Fruit fly (Drosophila melanogaster) whole organism, embryonic: ENCODE data around the gene GCS2beta.
A peak's percentile ranks its signal among the peaks of the same experiment; 100 is the strongest.

Experiments
- Ada2b ChIP-seq: fragments of 200-800 bp; sonication (Bioruptor generic); IDR thresholded peaks from 2 replicates; pipeline ENCODE4 v1.3.6; 2022; ENCODE audit warnings: missing biosample characterization, missing genetic modification characterization
- Blimp-1 ChIP-seq: fragments of 200-800 bp; sonication (Bioruptor generic); optimal IDR thresholded peaks from 3 replicates; lab custom pipeline; 2018; ENCODE audit warnings: missing biosample characterization, missing genetic modification characterization, mild to moderate bottlenecking, moderate library complexity, missing genetic modification reagents
- Bteb2 ChIP-seq: fragments of 200-800 bp; sonication (Bioruptor generic); optimal IDR thresholded peaks from 2 replicates; lab custom pipeline; 2016; ENCODE audit warnings: missing biosample characterization, missing genetic modification characterization
- CG10147 ChIP-seq: fragments of 200-800 bp; sonication (Bioruptor generic); optimal IDR thresholded peaks from 2 replicates; lab custom pipeline; 2019; ENCODE audit warnings: missing biosample characterization, mild to moderate bottlenecking, missing genetic modification characterization, moderate library complexity
- CG10209 ChIP-seq: fragments of 200-800 bp; sonication (Bioruptor generic); optimal IDR thresholded peaks from 3 replicates; lab custom pipeline; 2017; ENCODE audit warnings: missing biosample characterization, mild to moderate bottlenecking, missing genetic modification characterization, missing genetic modification reagents
- CG10267 ChIP-seq: fragments of 200-800 bp; sonication (Bioruptor generic); optimal IDR thresholded peaks from 2 replicates; lab custom pipeline; 2018; ENCODE audit warnings: missing biosample characterization, mild to moderate bottlenecking, missing genetic modification characterization, moderate library complexity
- CG11695 ChIP-seq: fragments of 200-800 bp; sonication (Bioruptor generic); IDR thresholded peaks from 3 replicates; pipeline ENCODE4 v1.3.6; 2022; ENCODE audit warnings: missing biosample characterization, missing genetic modification characterization
- CG11723 ChIP-seq: fragments of 200-800 bp; sonication (Bioruptor generic); optimal IDR thresholded peaks from 2 replicates; lab custom pipeline; 2017; ENCODE audit warnings: missing biosample characterization, mild to moderate bottlenecking, missing genetic modification characterization
- CG12942 ChIP-seq: fragments of 200-800 bp; sonication (Bioruptor generic); optimal IDR thresholded peaks from 3 replicates; lab custom pipeline; 2016; ENCODE audit warnings: missing biosample characterization, missing genetic modification characterization
- CG14050 ChIP-seq: fragments of 200-800 bp; sonication (Bioruptor generic); IDR thresholded peaks from 3 replicates; pipeline ENCODE4 v1.3.6; 2022; ENCODE audit warnings: missing biosample characterization, missing genetic modification characterization
- CG14441 ChIP-seq: fragments of 200-800 bp; sonication (Bioruptor generic); IDR thresholded peaks from 2 replicates; pipeline ENCODE4 v1.3.6; 2022; ENCODE audit warnings: missing biosample characterization, missing genetic modification characterization
- CG15269 ChIP-seq: fragments of 200-800 bp; sonication (Bioruptor generic); optimal IDR thresholded peaks from 2 replicates; lab custom pipeline; 2018; ENCODE audit warnings: missing biosample characterization, mild to moderate bottlenecking, missing genetic modification characterization, moderate library complexity
- CG17359 ChIP-seq: fragments of 200-800 bp; sonication (Bioruptor generic); optimal IDR thresholded peaks from 3 replicates; lab custom pipeline; 2018; ENCODE audit warnings: missing biosample characterization, mild to moderate bottlenecking, missing genetic modification characterization, moderate library complexity
- CG17361 ChIP-seq: fragments of 200-800 bp; sonication (Bioruptor generic); IDR thresholded peaks from 3 replicates; pipeline ENCODE4 v1.3.6; 2022; ENCODE audit warnings: missing biosample characterization, missing genetic modification characterization
- CG18619 ChIP-seq: fragments of 200-800 bp; sonication (Bioruptor generic); optimal IDR thresholded peaks from 3 replicates; lab custom pipeline; 2017; ENCODE audit warnings: missing biosample characterization, mild to moderate bottlenecking, missing genetic modification characterization
- CG31365 ChIP-seq: fragments of 200-800 bp; sonication (Bioruptor generic); optimal IDR thresholded peaks from 2 replicates; lab custom pipeline; 2018; ENCODE audit warnings: missing biosample characterization, mild to moderate bottlenecking, missing genetic modification characterization
- CG3163 ChIP-seq: fragments of 200-800 bp; sonication (Bioruptor generic); optimal IDR thresholded peaks from 3 replicates; lab custom pipeline; 2016; ENCODE audit warnings: missing biosample characterization, missing genetic modification characterization
- CG33213 ChIP-seq: fragments of 200-800 bp; sonication (Bioruptor generic); optimal IDR thresholded peaks from 3 replicates; lab custom pipeline; 2016; ENCODE audit warnings: missing biosample characterization, missing genetic modification characterization
- CG42726 ChIP-seq: fragments of 200-800 bp; sonication (Bioruptor generic); IDR thresholded peaks from 2 replicates; pipeline ENCODE4 v1.3.6; 2022; ENCODE audit warnings: missing biosample characterization, missing genetic modification characterization; ENCODE audit not compliant: partially characterized antibody
- CG6683 ChIP-seq: fragments of 200-800 bp; sonication (Bioruptor generic); optimal IDR thresholded peaks from 2 replicates; lab custom pipeline; 2017; ENCODE audit warnings: missing biosample characterization, mild to moderate bottlenecking, missing genetic modification characterization, missing genetic modification reagents
- CG7963 ChIP-seq: fragments of 200-800 bp; sonication (Bioruptor generic); IDR thresholded peaks from 3 replicates; pipeline ENCODE4 v1.3.6; 2022; ENCODE audit warnings: missing biosample characterization, missing genetic modification characterization; ENCODE audit not compliant: partially characterized antibody
- CG8478 ChIP-seq: fragments of >200 bp; optimal IDR thresholded peaks from 2 replicates; lab custom pipeline; 2018
- Dek ChIP-seq: fragments of 200-800 bp; sonication (Bioruptor generic); optimal IDR thresholded peaks from 3 replicates; lab custom pipeline; 2019; ENCODE audit warnings: missing biosample characterization, mild to moderate bottlenecking, missing genetic modification characterization, moderate library complexity
- Elba2 ChIP-seq: fragments of 200-800 bp; sonication (Bioruptor generic); optimal IDR thresholded peaks from 3 replicates; lab custom pipeline; 2016; ENCODE audit warnings: missing biosample characterization, missing genetic modification characterization
- Fer1 ChIP-seq: fragments of 200-800 bp; sonication (Bioruptor generic); optimal IDR thresholded peaks from 2 replicates; lab custom pipeline; 2017; ENCODE audit warnings: missing biosample characterization, mild to moderate bottlenecking, missing genetic modification characterization
- Gug ChIP-seq: fragments of 200-800 bp; sonication (Bioruptor generic); IDR thresholded peaks from 4 replicates; pipeline ENCODE4 v1.3.6; 2022; ENCODE audit warnings: missing biosample characterization, missing genetic modification characterization
- H2.0 ChIP-seq: fragments of 200-800 bp; sonication (Bioruptor generic); IDR thresholded peaks from 2 replicates; pipeline ENCODE4 v1.3.6; 2022; ENCODE audit warnings: missing biosample characterization, missing genetic modification characterization
- HmgD ChIP-seq: fragments of 200-800 bp; sonication (Bioruptor generic); optimal IDR thresholded peaks from 3 replicates; lab custom pipeline; 2016; ENCODE audit warnings: missing biosample characterization, missing genetic modification characterization
- Jarid2 ChIP-seq: fragments of 200-800 bp; sonication (Bioruptor generic); optimal IDR thresholded peaks from 3 replicates; lab custom pipeline; 2017; ENCODE audit warnings: mild to moderate bottlenecking, missing biosample characterization, missing genetic modification reagents, missing genetic modification characterization
- Poxn ChIP-seq: fragments of 200-800 bp; sonication (Bioruptor generic); IDR thresholded peaks from 2 replicates; pipeline ENCODE4 v1.3.6; 2022; ENCODE audit warnings: missing biosample characterization, missing genetic modification characterization
- abd-A ChIP-seq: fragments of 200-800 bp; sonication (Bioruptor generic); optimal IDR thresholded peaks from 3 replicates; lab custom pipeline; 2019; ENCODE audit warnings: missing biosample characterization, mild to moderate bottlenecking, missing genetic modification characterization, moderate library complexity
- ac ChIP-seq: fragments of 200-800 bp; sonication (Bioruptor generic); optimal IDR thresholded peaks from 3 replicates; lab custom pipeline; 2017; ENCODE audit warnings: missing biosample characterization, mild to moderate bottlenecking, missing genetic modification characterization
- btn ChIP-seq: fragments of 200-800 bp; sonication (Bioruptor generic); optimal IDR thresholded peaks from 2 replicates; lab custom pipeline; 2016; ENCODE audit warnings: missing biosample characterization, missing genetic modification characterization
- crp ChIP-seq, 2 experiments: fragments of 200-800 bp; sonication (Bioruptor generic); optimal IDR thresholded peaks; 2 replicates in 1 of 2; 3 replicates in 1 of 2; lab custom pipeline; 2017; ENCODE audit warnings: missing biosample characterization in 2 of 2, missing genetic modification characterization in 2 of 2, mild to moderate bottlenecking in 1 of 2, moderate library complexity in 1 of 2
- en ChIP-seq: fragments of 200-800 bp; sonication (Bioruptor generic); optimal IDR thresholded peaks from 2 replicates; lab custom pipeline; 2016; ENCODE audit warnings: missing biosample characterization, missing genetic modification characterization
- fd3F ChIP-seq: fragments of 200-800 bp; sonication (Bioruptor generic); optimal IDR thresholded peaks from 2 replicates; lab custom pipeline; 2018; ENCODE audit warnings: missing biosample characterization, mild to moderate bottlenecking, missing genetic modification characterization, moderate library complexity
- gcm2 ChIP-seq: fragments of 200-800 bp; sonication (Bioruptor generic); optimal IDR thresholded peaks from 2 replicates; lab custom pipeline; 2016; ENCODE audit warnings: missing biosample characterization, missing genetic modification characterization
- ind ChIP-seq: fragments of 200-800 bp; sonication (Bioruptor generic); optimal IDR thresholded peaks from 3 replicates; lab custom pipeline; 2016; ENCODE audit warnings: missing biosample characterization, missing genetic modification characterization
- kni ChIP-seq: fragments of 200-800 bp; sonication (Bioruptor generic); optimal IDR thresholded peaks from 3 replicates; lab custom pipeline; 2017; ENCODE audit warnings: mild to moderate bottlenecking, missing biosample characterization, missing genetic modification reagents, missing genetic modification characterization
- lab ChIP-seq: fragments of 200-800 bp; sonication (Bioruptor generic); optimal IDR thresholded peaks from 3 replicates; lab custom pipeline; 2017; ENCODE audit warnings: missing biosample characterization, missing genetic modification characterization, mild to moderate bottlenecking, moderate library complexity, missing genetic modification reagents
- lov ChIP-seq, 2 experiments: fragments of 200-800 bp in 1 of 2; fragments of >200 bp in 1 of 2; sonication (Bioruptor generic) in 1 of 2; IDR thresholded peaks in 1 of 2; optimal IDR thresholded peaks in 1 of 2; 2 replicates in 1 of 2; 3 replicates in 1 of 2; pipeline versions ENCODE4 v1.3.6 to Lab custom; 2017 to 2022; ENCODE audit warnings: missing biosample characterization in 1 of 2, missing genetic modification characterization in 1 of 2
- maf-S ChIP-seq: fragments of 200-800 bp; sonication (Bioruptor generic); optimal IDR thresholded peaks from 2 replicates; lab custom pipeline; 2016; ENCODE audit warnings: missing biosample characterization, missing genetic modification characterization
- pan ChIP-seq, 4 experiments: fragments of >200 bp in 3 of 4; fragments of 200-800 bp in 1 of 4; sonication (Bioruptor generic) in 1 of 4; optimal IDR thresholded peaks in 3 of 4; IDR thresholded peaks in 1 of 4; 2 replicates each; pipeline versions ENCODE4 v1.3.6 to Lab custom; 2017 to 2022; ENCODE audit warnings: missing biosample characterization in 2 of 4, missing genetic modification characterization in 2 of 4, mixed read lengths in 1 of 4
- scrt ChIP-seq: fragments of 200-800 bp; sonication (Bioruptor generic); optimal IDR thresholded peaks from 2 replicates; lab custom pipeline; 2018; ENCODE audit warnings: missing biosample characterization, mild to moderate bottlenecking, missing genetic modification characterization, moderate library complexity
- sens ChIP-seq: fragments of 200-800 bp; sonication (Bioruptor generic); peaks from one replicate; lab custom pipeline; 2016; ENCODE audit warnings: missing biosample characterization, missing genetic modification characterization
- shn ChIP-seq: fragments of 200-800 bp; sonication (Bioruptor generic); optimal IDR thresholded peaks from 3 replicates; lab custom pipeline; 2016; ENCODE audit warnings: missing biosample characterization, missing genetic modification characterization
- zen2 ChIP-seq: fragments of 200-800 bp; sonication (Bioruptor generic); IDR thresholded peaks from 3 replicates; pipeline ENCODE4 v1.3.6; 2022; ENCODE audit warnings: missing biosample characterization, missing genetic modification characterization; ENCODE audit not compliant: partially characterized antibody

Gene GCS2beta

dm6 chr2L:17450505-17451415 lies 33.3 kb downstream of the GCS2beta start (continued):
- no peak for TF ChIP-seq Jarid2 (GFP tag; lab: Kevin White, UChicago)
- TF ChIP-seq btn (GFP tag; lab: Kevin White, UChicago): no peak
- TF ChIP-seq CG17361 (GFP tag; lab: Robert Waterston, UW): peak; percentile 65; the same call in 2 of the 3 replicates
- peak; percentile 56 for TF ChIP-seq Bteb2 (GFP tag; lab: Kevin White, UChicago)
- TF ChIP-seq CG15269 (tag; lab: Kevin White, UChicago): peak; percentile 75
- peak; percentile 75 for TF ChIP-seq CG10147 (GFP tag; lab: Kevin White, UChicago)
- peak; percentile 2 for TF ChIP-seq gcm2 (GFP tag; lab: Kevin White, UChicago)
- TF ChIP-seq crp (GFP tag; optimal IDR thresholded peaks at IDR 0.05; lab: Kevin White, UChicago): peak in 1 of 2 experiments; percentile 13
- TF ChIP-seq CG8478 (lab: Kevin White, UChicago): no peak
- peak; percentile 69 for TF ChIP-seq Dek (tag; lab: Kevin White, UChicago)
- TF ChIP-seq Elba2 (GFP tag; lab: Kevin White, UChicago): no peak
- TF ChIP-seq lov (optimal IDR thresholded peaks at IDR 0.05; lab: Kevin White, UChicago): no peak
- TF ChIP-seq lov (GFP tag; IDR thresholded peaks at IDR 0.05; lab: Robert Waterston, UW): no peak
- TF ChIP-seq abd-A (tag; lab: Kevin White, UChicago): peak; percentile 51
- peak; percentile 90 for TF ChIP-seq sens (GFP tag; lab: Kevin White, UChicago)
- TF ChIP-seq CG33213: no peak
- peak; percentile 58 for TF ChIP-seq Fer1 (GFP tag; lab: Kevin White, UChicago)
- TF ChIP-seq fd3F: peak; percentile 61
- TF ChIP-seq Ada2b: peak; percentile 49
- peak; percentile 68 for TF ChIP-seq CG18619 (GFP tag; lab: Kevin White, UChicago)
- TF ChIP-seq CG6683: peak; percentile 24
- no peak for TF ChIP-seq Poxn (GFP tag; lab: Robert Waterston, UW)
- TF ChIP-seq CG7963 (GFP tag; lab: Robert Waterston, UW): no peak
- no peak for TF ChIP-seq zen2 (GFP tag; lab: Robert Waterston, UW)
- TF ChIP-seq pan (optimal IDR thresholded peaks at IDR 0.05; lab: Kevin White, UChicago): no peak
- peak in 1 of 2 experiments; percentile 76 for TF ChIP-seq pan (GFP tag; optimal IDR thresholded peaks at IDR 0.05 in 1 of 2, IDR thresholded peaks at IDR 0.05 in 1 of 2)
- peak; percentile 7 for TF ChIP-seq CG31365 (tag; lab: Kevin White, UChicago)
- TF ChIP-seq CG11723 (GFP tag; lab: Kevin White, UChicago): peak; percentile 20
- TF ChIP-seq en (GFP tag; lab: Kevin White, UChicago): peak; percentile 15
- TF ChIP-seq CG3163: no peak
- TF ChIP-seq CG42726 (GFP tag; lab: Robert Waterston, UW): no peak
- TF ChIP-seq H2.0: 0 out of 2 replicates have a peak, but pooled peaks have one; percentile 4
- peak; percentile 7 for TF ChIP-seq CG12942
- no peak for TF ChIP-seq kni
- TF ChIP-seq CG10267 (tag; lab: Kevin White, UChicago): peak; percentile 35
- TF ChIP-seq CG14050 (GFP tag; lab: Robert Waterston, UW): peak; percentile 49; the same call in 2 of the 3 replicates
- TF ChIP-seq Blimp-1 (GFP tag; lab: Kevin White, UChicago): peak; percentile 55
- peak; percentile 36 for TF ChIP-seq shn (GFP tag; lab: Kevin White, UChicago)
- peak; percentile 62 for TF ChIP-seq CG17359 (tag; lab: Kevin White, UChicago)
- TF ChIP-seq CG10209 (GFP tag; lab: Kevin White, UChicago): peak; percentile 66
- TF ChIP-seq CG14441: no peak
- no peak for TF ChIP-seq Gug
- TF ChIP-seq maf-S (GFP tag; lab: Kevin White, UChicago): peak; percentile 17
- TF ChIP-seq scrt (GFP tag; lab: Kevin White, UChicago): peak; percentile 52
- peak; percentile 72; the same call in 2 of the 3 replicates for TF ChIP-seq CG11695 (GFP tag; lab: Robert Waterston, UW)
- no peak for TF ChIP-seq ac (GFP tag; lab: Kevin White, UChicago)
- peak; percentile 43 for TF ChIP-seq ind (GFP tag; lab: Kevin White, UChicago)
- peak; percentile 70 for TF ChIP-seq lab (GFP tag; lab: Kevin White, UChicago)
- no peak for TF ChIP-seq HmgD (GFP tag; lab: Kevin White, UChicago)
